Worm (Caenorhabditis elegans): ENCODE results near the gene unc-70.

ce11 chrV:6842437-6842836, 38.7 kb upstream of the unc-70 start, which contains the start of gene T15B7.1:
- no peak for TF ChIP-seq him-1 (tag; optimal IDR thresholded peaks at IDR 0.05)
- TF ChIP-seq dao-5 (tag; optimal IDR thresholded peaks at IDR 0.05) = no peak
- no peak for TF ChIP-seq W03F9.2 (tag; optimal IDR thresholded peaks at IDR 0.05)
